Worm (Caenorhabditis elegans) whole organism, dauer: Measurements from ENCODE around the gene F35E12.10.

Experiments used
- unc-62 ChIP-seq: sonication (generic microtip); optimal IDR thresholded peaks from 2 replicates; lab custom pipeline; 2017; ENCODE audit warnings: missing biosample characterization, missing genetic modification reagents, missing genetic modification characterization

The F35E12.10 gene

ce11 chrV:13703960-13704359 is 44.6 kb downstream of the F35E12.10 start, which contains the start of gene T01D3.3:
Gene T01D3.3 (plus strand): TSS chrV:13704271.
- no peak for TF ChIP-seq unc-62 (GFP tag; lab: Kevin White, UChicago)
